Worm (Caenorhabditis elegans) whole organism, L2 larva: ENCODE results near the gene cpn-2.

Experiments
- C34F6.9 ChIP-seq: fragments of 150-350 bp; optimal IDR thresholded peaks from 2 replicates; lab custom pipeline; 2014; ENCODE audit warnings: missing biosample characterization, missing genetic modification characterization
- F13H6.1 ChIP-seq: sonication (generic microtip); optimal IDR thresholded peaks from 2 replicates; lab custom pipeline; 2016; ENCODE audit warnings: missing genetic modification characterization, missing compliant biosample characterization
- Y55F3AM.14 ChIP-seq: fragments of 200-800 bp; sonication (Bioruptor generic); optimal IDR thresholded peaks from 2 replicates; lab custom pipeline; 2018; ENCODE audit warnings: mild to moderate bottlenecking, missing genetic modification characterization, missing compliant biosample characterization
- ZK546.5 ChIP-seq: sonication (generic microtip); optimal IDR thresholded peaks from 2 replicates; lab custom pipeline; 2017; ENCODE audit warnings: missing biosample characterization, missing genetic modification characterization
- alr-1 ChIP-seq: fragments of 150-350 bp; optimal IDR thresholded peaks from 2 replicates; lab custom pipeline; 2014; ENCODE audit warnings: missing biosample characterization, missing genetic modification characterization
- ama-1 ChIP-seq: fragments of 150-350 bp; optimal IDR thresholded peaks from 2 replicates; lab custom pipeline; 2018; ENCODE audit warnings: inconsistent platforms
- blmp-1 ChIP-seq: sonication (generic microtip); optimal IDR thresholded peaks from 2 replicates; lab custom pipeline; 2017; ENCODE audit warnings: missing genetic modification characterization, mild to moderate bottlenecking, missing compliant biosample characterization, antibody characterized with exemption, moderate library complexity; ENCODE audit not compliant: insufficient read depth
- ceh-16 ChIP-seq: fragments of 150-350 bp; optimal IDR thresholded peaks from 2 replicates; lab custom pipeline; 2014; ENCODE audit warnings: missing biosample characterization, missing genetic modification characterization
- ceh-82 ChIP-seq: fragments of 150-350 bp; optimal IDR thresholded peaks from 2 replicates; lab custom pipeline; 2014; ENCODE audit warnings: missing biosample characterization, missing genetic modification characterization
- crh-2 ChIP-seq: sonication (generic microtip); optimal IDR thresholded peaks from 2 replicates; lab custom pipeline; 2017; ENCODE audit warnings: missing biosample characterization, missing genetic modification characterization
- dmd-4 ChIP-seq: sonication (generic microtip); optimal IDR thresholded peaks from 2 replicates; lab custom pipeline; 2017; ENCODE audit warnings: missing biosample characterization, missing genetic modification characterization
- egl-27 ChIP-seq: sonication (generic microtip); optimal IDR thresholded peaks from 3 replicates; lab custom pipeline; 2017; ENCODE audit warnings: missing biosample characterization, missing genetic modification reagents, missing genetic modification characterization
- fos-1 ChIP-seq: fragments of 150-350 bp; optimal IDR thresholded peaks from 2 replicates; lab custom pipeline; 2014; ENCODE audit warnings: missing biosample characterization, missing genetic modification characterization
- gmeb-1 ChIP-seq: fragments of 150-350 bp; optimal IDR thresholded peaks from 2 replicates; lab custom pipeline; 2014; ENCODE audit warnings: missing biosample characterization, missing genetic modification characterization
- lin-11 ChIP-seq: fragments of 150-350 bp; sonication (generic microtip); optimal IDR thresholded peaks from 2 replicates; lab custom pipeline; 2014; ENCODE audit warnings: missing biosample characterization, missing genetic modification characterization, inconsistent platforms, mixed read lengths
- lin-13 ChIP-seq: fragments of 150-350 bp; optimal IDR thresholded peaks from 2 replicates; lab custom pipeline; 2014; ENCODE audit warnings: missing biosample characterization, missing genetic modification reagents, missing genetic modification characterization
- lsy-2 ChIP-seq, 2 experiments: fragments of 150-350 bp in 1 of 2; sonication (generic microtip) in 1 of 2; optimal IDR thresholded peaks; 2 replicates each; lab custom pipeline; 2014 to 2017; ENCODE audit warnings: missing biosample characterization in 2 of 2, missing genetic modification characterization in 2 of 2
- mab-5 ChIP-seq: fragments of 150-350 bp; optimal IDR thresholded peaks from 2 replicates; lab custom pipeline; 2014; ENCODE audit warnings: missing biosample characterization, missing genetic modification characterization
- mbf-1 ChIP-seq: sonication (generic microtip); optimal IDR thresholded peaks from 2 replicates; lab custom pipeline; 2017; ENCODE audit warnings: missing biosample characterization, missing genetic modification characterization
- nhr-10 ChIP-seq: sonication (generic microtip); optimal IDR thresholded peaks from 2 replicates; lab custom pipeline; 2017; ENCODE audit warnings: missing biosample characterization, missing genetic modification characterization
- nhr-12 ChIP-seq: fragments of 150-350 bp; optimal IDR thresholded peaks from 2 replicates; lab custom pipeline; 2014; ENCODE audit warnings: missing biosample characterization, missing genetic modification characterization
- nhr-129 ChIP-seq: fragments of 150-350 bp; optimal IDR thresholded peaks from 2 replicates; lab custom pipeline; 2014; ENCODE audit warnings: missing biosample characterization, missing genetic modification characterization
- nhr-23 ChIP-seq: fragments of 150-350 bp; optimal IDR thresholded peaks from 2 replicates; lab custom pipeline; 2014; ENCODE audit warnings: missing biosample characterization, missing genetic modification reagents, missing genetic modification characterization
- nhr-237 ChIP-seq: fragments of 150-350 bp; optimal IDR thresholded peaks from 2 replicates; lab custom pipeline; 2014; ENCODE audit warnings: missing biosample characterization, missing genetic modification characterization
- nhr-25 ChIP-seq: fragments of 150-350 bp; sonication (generic microtip); optimal IDR thresholded peaks from 3 replicates; lab custom pipeline; 2014; ENCODE audit warnings: missing biosample characterization, missing genetic modification characterization
- nhr-6 ChIP-seq: fragments of 150-350 bp; optimal IDR thresholded peaks from 2 replicates; lab custom pipeline; 2014; ENCODE audit warnings: missing biosample characterization, missing genetic modification characterization
- nhr-77 ChIP-seq: fragments of 150-350 bp; optimal IDR thresholded peaks from 2 replicates; lab custom pipeline; 2014; ENCODE audit warnings: missing biosample characterization, missing genetic modification characterization
- peb-1 ChIP-seq: fragments of 150-350 bp; optimal IDR thresholded peaks from 2 replicates; lab custom pipeline; 2014; ENCODE audit warnings: missing biosample characterization, missing genetic modification characterization
- sem-4 ChIP-seq: fragments of 150-350 bp; optimal IDR thresholded peaks from 2 replicates; lab custom pipeline; 2014; ENCODE audit warnings: missing biosample characterization, missing genetic modification reagents, missing genetic modification characterization
- skn-1 ChIP-seq: sonication (generic microtip); optimal IDR thresholded peaks from 2 replicates; lab custom pipeline; 2017; ENCODE audit warnings: missing biosample characterization, missing genetic modification characterization
- sma-9 ChIP-seq, 2 experiments: fragments of 150-350 bp in 1 of 2; sonication (generic microtip) in 1 of 2; optimal IDR thresholded peaks; 2 replicates each; lab custom pipeline; 2014 to 2016; ENCODE audit warnings: missing genetic modification characterization in 2 of 2, mild to moderate bottlenecking in 1 of 2, missing biosample characterization in 1 of 2, missing compliant biosample characterization in 1 of 2, missing genetic modification reagents in 1 of 2, moderate library complexity in 1 of 2
- snpc-4 ChIP-seq: fragments of 150-350 bp; optimal IDR thresholded peaks from 2 replicates; lab custom pipeline; 2014; ENCODE audit warnings: missing biosample characterization, missing genetic modification characterization
- unc-55 ChIP-seq: fragments of 150-350 bp; sonication (generic microtip); optimal IDR thresholded peaks from 3 replicates; lab custom pipeline; 2014; ENCODE audit warnings: missing biosample characterization, missing genetic modification reagents, missing genetic modification characterization
- unc-62 ChIP-seq: fragments of 150-350 bp; optimal IDR thresholded peaks from 2 replicates; lab custom pipeline; 2014; ENCODE audit warnings: missing biosample characterization, missing genetic modification reagents, missing genetic modification characterization
- zag-1 ChIP-seq: fragments of 150-350 bp; optimal IDR thresholded peaks from 2 replicates; lab custom pipeline; 2014; ENCODE audit warnings: missing biosample characterization, missing genetic modification characterization
- ztf-11 ChIP-seq: sonication (generic microtip); optimal IDR thresholded peaks from 2 replicates; lab custom pipeline; 2017; ENCODE audit warnings: missing biosample characterization, missing genetic modification characterization
- ztf-4 ChIP-seq: fragments of 150-350 bp; optimal IDR thresholded peaks from 2 replicates; lab custom pipeline; 2014; ENCODE audit warnings: missing biosample characterization, missing genetic modification characterization

cpn-2 gene

ce11 chrII:313540-313939, 24.0 kb upstream of the cpn-2 start:
- TF ChIP-seq sma-9 (GFP tag; optimal IDR thresholded peaks at IDR 0.05; lab: Kevin White, UChicago) (peak; percentile 1), sma-9 (tag; optimal IDR thresholded peaks at IDR 0.05; lab: Kevin White, UChicago) (no peak), nhr-10 (tag; lab: Kevin White, UChicago) (no peak), ceh-16 (tag; lab: Kevin White, UChicago) (peak; percentile 12), nhr-129 (tag; lab: Kevin White, UChicago) (peak; percentile 32), unc-62 (GFP tag; lab: Kevin White, UChicago) (no peak)

ce11 chrII:319459-319858, 18.1 kb upstream of the cpn-2 start, which contains the start of gene far-7:
Gene far-7, plus strand, starts transcription at chrII:319789.
- TF ChIP-seq gmeb-1 (tag; lab: Kevin White, UChicago): peak; percentile 1
- no peak for TF ChIP-seq snpc-4 (tag; lab: Kevin White, UChicago)
- no peak for TF ChIP-seq nhr-23 (tag; lab: Kevin White, UChicago)
- TF ChIP-seq ceh-16 (tag; lab: Kevin White, UChicago): no peak
- TF ChIP-seq ama-1 (lab: Kevin White, UChicago): peak; percentile 74

- TF ChIP-seq Y55F3AM.14 (GFP tag; lab: Kevin White, UChicago) (no peak), dmd-4 (tag; lab: Kevin White, UChicago) (no peak), egl-27 (tag; lab: Kevin White, UChicago) (no peak), crh-2 (no peak), alr-1 (tag; lab: Kevin White, UChicago) (no peak), mbf-1 (tag; lab: Kevin White, UChicago) (no peak), gmeb-1 (tag; lab: Kevin White, UChicago) (no peak), snpc-4 (tag; lab: Kevin White, UChicago) (no peak), nhr-10 (tag; lab: Kevin White, UChicago) (no peak), nhr-129 (tag; lab: Kevin White, UChicago) (no peak), C34F6.9 (tag; lab: Kevin White, UChicago) (no peak), nhr-77 (no peak), lin-11 (no peak), blmp-1 (no peak)
- TF ChIP-seq, all 48 proteins: peak for 0
Observed at ce11 chrII:320783-321182, 16.8 kb upstream of the cpn-2 start.

ce11 chrII:321183-321582, 16.4 kb upstream of the cpn-2 start:
- TF ChIP-seq fos-1 (tag; lab: Kevin White, UChicago) (no peak), egl-27 (tag; lab: Kevin White, UChicago) (no peak)

- no peak for TF ChIP-seq nhr-12 (tag; lab: Kevin White, UChicago)
- no peak for TF ChIP-seq ceh-82 (tag; lab: Kevin White, UChicago)
- no peak for TF ChIP-seq ZK546.5 (tag; lab: Kevin White, UChicago)
- peak; percentile 88 for TF ChIP-seq nhr-129 (tag; lab: Kevin White, UChicago)
- TF ChIP-seq nhr-77: no peak
- no peak for TF ChIP-seq skn-1 (tag; lab: Kevin White, UChicago)
- TF ChIP-seq fos-1 (tag; lab: Kevin White, UChicago): peak; percentile 42
- peak; percentile 68 for TF ChIP-seq egl-27 (tag; lab: Kevin White, UChicago)
- TF ChIP-seq unc-55 (GFP tag; lab: Kevin White, UChicago): peak; percentile 94
- no peak for TF ChIP-seq nhr-23 (tag; lab: Kevin White, UChicago)
- TF ChIP-seq nhr-237 (tag; lab: Kevin White, UChicago): no peak
- TF ChIP-seq ztf-4 (tag; lab: Kevin White, UChicago): peak; percentile 14
- TF ChIP-seq ceh-16 (tag; lab: Kevin White, UChicago): no peak
- TF ChIP-seq sem-4 (tag; lab: Kevin White, UChicago): peak; percentile 68
- TF ChIP-seq lin-13 (GFP tag; lab: Kevin White, UChicago): peak; percentile 30
- peak; percentile 36 for TF ChIP-seq mab-5 (tag; lab: Kevin White, UChicago)
- no peak for TF ChIP-seq peb-1
- TF ChIP-seq sma-9 (GFP tag; optimal IDR thresholded peaks at IDR 0.05; lab: Kevin White, UChicago): peak; percentile 38
- TF ChIP-seq sma-9 (tag; optimal IDR thresholded peaks at IDR 0.05; lab: Kevin White, UChicago): no peak
- TF ChIP-seq zag-1 (tag; lab: Kevin White, UChicago): peak; percentile 73
- TF ChIP-seq snpc-4 (tag; lab: Kevin White, UChicago): no peak
- TF ChIP-seq ztf-11 (tag; lab: Kevin White, UChicago): no peak
- TF ChIP-seq gmeb-1 (tag; lab: Kevin White, UChicago): no peak
- peak; percentile 26 for TF ChIP-seq nhr-6 (tag; lab: Kevin White, UChicago)
- peak; percentile 78 for TF ChIP-seq C34F6.9 (tag; lab: Kevin White, UChicago)
- TF ChIP-seq nhr-25 (tag; lab: Kevin White, UChicago): peak; percentile 26
- TF ChIP-seq lsy-2 (tag; optimal IDR thresholded peaks at IDR 0.05; lab: Kevin White, UChicago): peak in 1 of 2 experiments; percentile 59
- TF ChIP-seq crh-2: peak; percentile 46
- TF ChIP-seq mbf-1 (tag; lab: Kevin White, UChicago): no peak
- peak; percentile 32 for TF ChIP-seq F13H6.1 (tag; lab: Kevin White, UChicago)
- TF ChIP-seq lin-11: peak; percentile 29
- TF ChIP-seq, all 48 proteins: peak for 17
Observed at ce11 chrII:323048-323776, 14.4 kb upstream of the cpn-2 start, which contains the start of gene K01A2.10. Gene K01A2.10, minus strand, starts transcription at chrII:323098.
